Worm (Caenorhabditis elegans): Measurements from ENCODE around the gene far-2.

DNA sequence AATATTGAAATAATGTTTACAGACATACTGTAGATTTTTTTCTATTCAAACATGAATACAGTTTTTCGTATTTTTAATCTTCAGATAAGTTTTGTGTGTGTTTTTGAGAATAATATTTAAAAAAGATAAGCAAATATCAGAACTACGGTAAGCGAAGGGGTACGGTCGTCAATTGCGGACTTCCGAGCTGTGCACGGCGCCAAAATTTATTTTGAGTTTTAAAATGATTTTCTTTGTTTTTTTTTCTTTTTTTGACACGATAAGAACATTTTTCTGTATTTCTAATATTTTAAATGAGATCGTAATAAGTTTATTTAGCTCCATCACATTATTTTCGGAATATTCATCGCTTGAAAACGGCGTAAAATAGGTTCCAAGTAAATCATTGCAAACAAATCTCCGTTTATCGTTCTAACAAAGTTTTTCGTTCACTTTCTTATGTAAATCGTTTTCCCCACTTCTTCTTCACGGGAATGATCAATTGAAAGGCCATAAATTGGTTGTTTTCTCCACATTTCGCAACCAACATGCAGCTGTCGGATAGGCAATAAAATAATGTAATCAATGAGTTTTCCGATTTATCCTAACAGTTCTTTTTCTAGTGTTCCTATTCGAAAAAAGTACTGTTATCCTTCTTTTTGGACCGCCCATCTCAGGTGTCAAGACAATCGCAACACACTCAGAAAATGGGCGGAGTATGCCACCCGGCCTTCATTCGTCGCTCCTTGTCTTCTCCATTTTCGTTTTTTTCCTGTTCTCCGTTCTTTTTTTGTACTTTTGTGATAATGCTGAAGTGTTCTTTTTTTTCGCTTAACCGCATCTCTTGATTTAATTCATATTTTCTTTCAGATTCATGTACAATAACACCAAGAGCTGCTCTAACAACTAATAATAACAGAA is 10.0 kb downstream of the far-2 start, which contains the start of gene glp-1:
- TF ChIP-seq snpc-4 (tag; optimal IDR thresholded peaks at IDR 0.05): no peak
- no peak for TF ChIP-seq unc-62 (GFP tag; optimal IDR thresholded peaks at IDR 0.05)
- no peak for TF ChIP-seq blmp-1 (tag; optimal IDR thresholded peaks at IDR 0.05; ENCODE audit: insufficient read depth)
- TF ChIP-seq unc-55 (GFP tag; optimal IDR thresholded peaks at IDR 0.05): no peak
- no peak for TF ChIP-seq nhr-237 (tag; optimal IDR thresholded peaks at IDR 0.05)
- no peak for TF ChIP-seq nhr-10 (tag; optimal IDR thresholded peaks at IDR 0.05)

Measured in whole organism, L2 larva.